Worm (Caenorhabditis elegans) whole organism, L4 larva: ENCODE measurements around the gene T19D7.6.

Experiments used
- cey-2 ChIP-seq: sonication (generic microtip); optimal IDR thresholded peaks from 3 replicates; lab custom pipeline; 2017; ENCODE audit warnings: missing genetic modification characterization, mild to moderate bottlenecking, missing compliant biosample characterization, antibody characterized with exemption, borderline replicate concordance; ENCODE audit not compliant: insufficient read depth
- daf-19 ChIP-seq: fragments of 200-800 bp; sonication (Bioruptor generic); conservative IDR thresholded peaks from 2 replicates; pipeline ENCODE4 v1.3.6; 2022; ENCODE audit warnings: missing genetic modification characterization, missing compliant biosample characterization
- fkh-10 ChIP-seq: fragments of 150-350 bp; optimal IDR thresholded peaks from 2 replicates; lab custom pipeline; 2014; ENCODE audit warnings: missing biosample characterization, missing genetic modification reagents, missing genetic modification characterization
- hif-1 ChIP-seq, 2 experiments: sonication (generic microtip); optimal IDR thresholded peaks; 2 replicates each; lab custom pipeline; 2016 to 2017; ENCODE audit warnings: missing compliant biosample characterization in 2 of 2, missing genetic modification characterization in 2 of 2, missing genetic modification reagents in 2 of 2, missing genotype in 2 of 2, mild to moderate bottlenecking in 1 of 2
- mep-1 ChIP-seq: fragments of 150-350 bp; sonication (generic microtip); optimal IDR thresholded peaks from 3 replicates; lab custom pipeline; 2014; ENCODE audit warnings: missing biosample characterization, missing genetic modification characterization
- nhr-25 ChIP-seq: sonication (generic microtip); optimal IDR thresholded peaks from 2 replicates; lab custom pipeline; 2017; ENCODE audit warnings: missing genetic modification characterization, mild to moderate bottlenecking, missing compliant biosample characterization, antibody characterized with exemption, moderate library complexity, borderline replicate concordance; ENCODE audit not compliant: insufficient read depth
- ztf-11 ChIP-seq: fragments of 150-350 bp; optimal IDR thresholded peaks from 2 replicates; lab custom pipeline; 2014; ENCODE audit warnings: missing biosample characterization, missing genetic modification characterization

ce11 chrX:645589-645988 lies 25.0 kb downstream of the T19D7.6 start:
- TF ChIP-seq fkh-10 (GFP tag; lab: Kevin White, UChicago) (no peak), ztf-11 (tag; lab: Kevin White, UChicago) (no peak), hif-1 (tag; optimal IDR thresholded peaks at IDR 0.05; lab: Kevin White, UChicago) (no peak), nhr-25 (tag; lab: Kevin White, UChicago) (no peak), cey-2 (tag; lab: Kevin White, UChicago) (no peak), mep-1 (tag; lab: Kevin White, UChicago) (no peak), daf-19 (GFP tag; lab: Robert Waterston, UW) (no peak)
